Fruit fly (Drosophila melanogaster) whole organism, pupa: ENCODE data around the gene fau.

ENCODE experiments used
- CG10348 ChIP-seq: fragments of 200-800 bp; sonication (Bioruptor generic); IDR thresholded peaks from 2 replicates; pipeline ENCODE4 v1.3.6; 2022; ENCODE audit warnings: missing biosample characterization, missing genetic modification characterization
- CG12605 ChIP-seq: fragments of 200-800 bp; sonication (Bioruptor generic); IDR thresholded peaks from 2 replicates; pipeline ENCODE4 v1.3.6; 2022; ENCODE audit warnings: missing biosample characterization, missing genetic modification characterization
- CG32121 ChIP-seq: fragments of 200-800 bp; sonication (Bioruptor generic); IDR thresholded peaks from 2 replicates; pipeline ENCODE4 v1.3.6; 2022; ENCODE audit warnings: missing biosample characterization, missing genetic modification characterization
- CG8159 ChIP-seq: fragments of 200-800 bp; sonication (Bioruptor generic); optimal IDR thresholded peaks from 3 replicates; lab custom pipeline; 2018; ENCODE audit warnings: missing biosample characterization, mild to moderate bottlenecking, missing genetic modification characterization, moderate library complexity
- CG9948 ChIP-seq: fragments of 200-800 bp; sonication (Bioruptor generic); optimal IDR thresholded peaks from 2 replicates; lab custom pipeline; 2018; ENCODE audit warnings: missing biosample characterization, mild to moderate bottlenecking, missing genetic modification characterization, moderate library complexity
- D1 ChIP-seq: fragments of 200-800 bp; sonication (Bioruptor generic); optimal IDR thresholded peaks from 2 replicates; lab custom pipeline; 2018; ENCODE audit warnings: missing biosample characterization, mild to moderate bottlenecking, missing genetic modification characterization, moderate library complexity
- Ets98B ChIP-seq: fragments of 200-800 bp; sonication (Bioruptor generic); IDR thresholded peaks from 2 replicates; pipeline ENCODE4 v1.3.6; 2022; ENCODE audit warnings: missing biosample characterization, missing genetic modification characterization
- Snoo ChIP-seq: fragments of 200-800 bp; sonication (Bioruptor generic); optimal IDR thresholded peaks from 3 replicates; lab custom pipeline; 2017; ENCODE audit warnings: missing biosample characterization, mild to moderate bottlenecking, missing genetic modification characterization, inconsistent platforms
- fd96Ca ChIP-seq: fragments of 200-800 bp; sonication (Bioruptor generic); IDR thresholded peaks from 3 replicates; pipeline ENCODE4 v1.3.6; 2022; ENCODE audit warnings: missing biosample characterization, missing genetic modification characterization
- gl ChIP-seq: fragments of 200-800 bp; sonication (Bioruptor generic); optimal IDR thresholded peaks from 2 replicates; lab custom pipeline; 2018; ENCODE audit warnings: missing biosample characterization, mild to moderate bottlenecking, missing genetic modification characterization

Gene fau

DNA sequence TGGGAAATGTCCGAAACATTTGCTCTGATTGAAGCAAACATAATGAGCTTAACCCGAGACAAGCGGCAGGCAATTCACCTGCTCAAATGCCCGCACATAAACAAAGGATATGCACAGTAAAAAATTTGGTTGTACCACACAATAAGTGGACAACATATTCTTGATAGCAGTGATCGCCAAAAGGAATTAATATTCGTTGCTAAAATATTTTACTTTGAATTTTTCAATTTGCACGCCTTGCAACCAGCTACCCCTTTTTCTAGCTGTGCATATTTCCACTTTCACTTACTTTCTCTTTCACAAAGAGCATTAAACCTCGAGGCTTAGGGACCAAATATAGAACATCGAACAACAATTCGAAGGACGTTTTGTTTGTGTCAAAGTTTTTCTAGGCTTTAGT, 29.5 kb downstream of the fau start:
- TF ChIP-seq fd96Ca (0 out of 3 replicates have a peak, but pooled peaks have one; percentile 19), CG8159 (tag; lab: Kevin White, UChicago) (no peak), CG10348 (GFP tag; lab: Robert Waterston, UW) (no peak)

DNA sequence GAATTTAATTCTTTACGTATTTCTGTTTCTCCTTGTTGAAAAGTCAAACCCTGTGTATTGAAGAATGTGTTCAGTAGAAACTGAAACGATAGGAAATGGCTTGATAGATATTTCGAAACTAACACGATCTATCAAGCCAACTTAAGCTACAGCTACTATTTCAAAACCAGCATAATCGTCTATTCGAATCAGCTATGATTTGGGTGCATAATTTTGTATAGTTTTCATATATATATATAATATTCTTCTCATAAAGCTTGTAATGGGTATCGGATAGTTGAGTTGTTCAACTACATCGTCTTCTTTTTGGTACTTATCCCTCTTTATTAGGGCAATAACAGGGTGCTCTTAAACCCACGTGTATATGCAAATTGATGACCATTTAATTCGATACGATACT, 41.3 kb downstream of the fau start, which contains the start of gene tomboy20:
tomboy20 (minus strand) TSS at position 101 of the 400 bp plus-strand sequence.
- TF ChIP-seq Ets98B (GFP tag; lab: Robert Waterston, UW) (no peak), gl (tag; lab: Kevin White, UChicago) (no peak), Snoo (tag; lab: Kevin White, UChicago) (no peak), D1 (tag; lab: Kevin White, UChicago) (no peak), CG9948 (tag; lab: Kevin White, UChicago) (no peak), CG32121 (no peak), CG12605 (GFP tag; lab: Robert Waterston, UW) (no peak)

DNA sequence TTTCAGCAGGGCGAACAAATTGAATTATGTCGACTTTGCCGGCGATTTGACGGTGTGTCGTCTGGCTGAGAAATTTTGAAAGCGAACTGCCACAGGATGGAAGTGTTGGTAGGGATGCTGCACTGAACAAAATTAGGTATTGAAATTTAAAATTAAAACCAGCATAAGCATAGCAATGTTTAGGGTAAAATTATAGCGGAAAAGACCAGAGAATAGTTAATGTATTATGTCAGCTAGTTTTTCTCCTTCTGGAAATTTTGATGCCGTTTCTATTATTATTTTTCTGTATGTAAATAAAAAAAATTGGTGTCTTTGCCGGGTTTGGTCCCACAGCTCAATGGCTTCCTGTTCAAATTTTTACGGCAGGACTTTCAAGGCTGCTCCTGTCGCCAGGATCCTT, 50.5 kb downstream of the fau start:
- no peak for TF ChIP-seq fd96Ca
